Fruit fly (Drosophila melanogaster): ENCODE measurements around the gene Nubp2.

Gene Nubp2

DNA sequence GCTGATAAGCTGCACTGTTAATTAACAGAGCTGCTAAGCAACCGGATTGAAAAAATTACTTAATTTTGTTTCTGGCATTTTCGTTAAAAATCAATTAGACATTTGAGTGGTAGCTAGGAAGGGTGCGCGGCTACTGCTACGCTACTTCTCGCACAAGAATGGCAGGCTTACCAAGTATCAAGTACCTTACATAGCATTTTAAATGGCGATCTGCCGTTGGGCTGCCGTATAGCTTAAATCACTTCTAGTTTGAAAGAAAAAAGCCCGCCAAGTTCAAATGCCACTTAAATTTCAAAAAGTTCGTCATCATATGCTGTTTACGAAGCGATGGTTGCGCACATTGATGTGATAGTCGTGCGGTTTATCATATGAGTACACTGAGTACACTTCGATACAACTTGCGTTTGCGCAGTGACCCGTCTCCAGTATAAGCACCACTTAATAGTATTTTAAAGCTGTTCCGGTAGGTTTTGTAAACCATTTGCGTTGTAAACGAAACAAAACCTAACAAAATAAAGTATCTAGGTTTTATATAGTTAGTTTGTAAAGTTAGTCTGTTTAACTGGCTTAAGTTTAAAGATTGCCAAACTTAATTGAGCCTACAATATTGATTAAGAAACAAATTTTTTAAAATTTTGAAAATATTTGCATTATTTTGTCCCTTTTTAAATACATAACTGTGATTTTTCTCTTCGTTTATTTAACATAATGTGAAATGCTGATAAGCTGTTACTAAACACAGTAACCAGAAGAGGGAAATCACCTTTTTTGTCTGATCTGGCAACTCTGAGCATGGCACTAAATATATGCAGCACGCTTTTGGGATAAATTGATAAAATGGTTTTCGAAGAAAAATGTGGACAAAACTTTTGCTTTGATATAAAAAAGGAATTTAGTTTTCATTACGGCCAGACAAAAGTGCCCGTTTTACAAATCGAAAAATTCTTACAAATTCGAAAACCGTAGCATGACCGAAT, 14.9 kb downstream of the Nubp2 start (continued):
- TF ChIP-seq CG2712 (tag; optimal IDR thresholded peaks at IDR 0.05): peak; percentile 24
- TF ChIP-seq jing (GFP tag; optimal IDR thresholded peaks at IDR 0.05): no peak
- TF ChIP-seq CG1603 (tag; optimal IDR thresholded peaks at IDR 0.05): peak; percentile 45
- no peak for TF ChIP-seq sr (GFP tag; IDR thresholded peaks at IDR 0.05)
- TF ChIP-seq CG8089 (GFP tag; optimal IDR thresholded peaks at IDR 0.05): no peak
- TF ChIP-seq dmrt99B (tag; optimal IDR thresholded peaks at IDR 0.05): no peak
- TF ChIP-seq pfk (GFP tag; optimal IDR thresholded peaks at IDR 0.05): no peak
- TF ChIP-seq ro (GFP tag; IDR thresholded peaks at IDR 0.05): no peak
- no peak for TF ChIP-seq rib (GFP tag; IDR thresholded peaks at IDR 0.05)
- no peak for TF ChIP-seq cato (GFP tag; optimal IDR thresholded peaks at IDR 0.05; ENCODE audit: borderline replicate concordance)
- no peak for TF ChIP-seq schlank (tag; optimal IDR thresholded peaks at IDR 0.05)
- TF ChIP-seq Dip3 (GFP tag; optimal IDR thresholded peaks at IDR 0.05): no peak
- no peak for TF ChIP-seq zfh1 (GFP tag; IDR thresholded peaks at IDR 0.05)
- no peak for TF ChIP-seq disco-r (GFP tag; optimal IDR thresholded peaks at IDR 0.05)
- TF ChIP-seq CG6272 (GFP tag; IDR thresholded peaks at IDR 0.05): no peak
- no peak for TF ChIP-seq CG8281 (tag; optimal IDR thresholded peaks at IDR 0.05)
- TF ChIP-seq bowl (GFP tag; IDR thresholded peaks at IDR 0.05): no peak
- TF ChIP-seq CG4424 (GFP tag; optimal IDR thresholded peaks at IDR 0.05): no peak
- no peak for TF ChIP-seq CG13624 (GFP tag; optimal IDR thresholded peaks at IDR 0.05)
- TF ChIP-seq Ada2b (GFP tag; IDR thresholded peaks at IDR 0.05): no peak
- TF ChIP-seq gem (tag; optimal IDR thresholded peaks at IDR 0.05): no peak
- no peak for TF ChIP-seq amos (GFP tag; IDR thresholded peaks at IDR 0.05; ENCODE audit: partially characterized antibody)
- no peak for TF ChIP-seq Bgb (GFP tag; IDR thresholded peaks at IDR 0.05; ENCODE audit: partially characterized antibody)
- TF ChIP-seq CG3726 (GFP tag; IDR thresholded peaks at IDR 0.05): no peak
- no peak for TF ChIP-seq crol (GFP tag; IDR thresholded peaks at IDR 0.05)
- no peak for TF ChIP-seq Xrp1 (GFP tag; IDR thresholded peaks at IDR 0.05)
- no peak for TF ChIP-seq CG8290 (GFP tag; optimal IDR thresholded peaks at IDR 0.05)
- peak in 1 of 2 experiments; percentile 55 for TF ChIP-seq CG8290 (tag; optimal IDR thresholded peaks at IDR 0.05)
- TF ChIP-seq Awh (GFP tag; IDR thresholded peaks at IDR 0.05): no peak
- TF ChIP-seq bbx (GFP tag; IDR thresholded peaks at IDR 0.05; ENCODE audit: partially characterized antibody): no peak
- TF ChIP-seq CG18476 (GFP tag; optimal IDR thresholded peaks at IDR 0.05): no peak
- TF ChIP-seq CG1647 (GFP tag; optimal IDR thresholded peaks at IDR 0.05): no peak
- TF ChIP-seq D19A (tag; optimal IDR thresholded peaks at IDR 0.05): no peak
- no peak for TF ChIP-seq CG14014 (GFP tag; IDR thresholded peaks at IDR 0.05)
- no peak; the same call in 1 of the 2 replicates for TF ChIP-seq ato (GFP tag; IDR thresholded peaks at IDR 0.05; ENCODE audit: partially characterized antibody)
- no peak for TF ChIP-seq Deaf1 (tag; optimal IDR thresholded peaks at IDR 0.05)
- TF ChIP-seq CG2199 (GFP tag; IDR thresholded peaks at IDR 0.05): no peak
- no peak for TF ChIP-seq CG17361 (GFP tag; IDR thresholded peaks at IDR 0.05)
- no peak for TF ChIP-seq CoRest (tag; optimal IDR thresholded peaks at IDR 0.05)
- no peak for TF ChIP-seq H15 (GFP tag; IDR thresholded peaks at IDR 0.05)
- TF ChIP-seq peb (GFP tag; IDR thresholded peaks at IDR 0.05): no peak
- no peak for TF ChIP-seq CG30020 (tag; optimal IDR thresholded peaks at IDR 0.05)
- no peak for TF ChIP-seq CG9876 (GFP tag; optimal IDR thresholded peaks at IDR 0.05)
- TF ChIP-seq Abd-B (GFP tag; optimal IDR thresholded peaks at IDR 0.05): no peak
- TF ChIP-seq D (optimal IDR thresholded peaks at IDR 0.05): no peak
- no peak for TF ChIP-seq D (GFP tag; optimal IDR thresholded peaks at IDR 0.05)
- no peak for TF ChIP-seq trh (GFP tag; optimal IDR thresholded peaks at IDR 0.05)
- TF ChIP-seq CG16863 (GFP tag; optimal IDR thresholded peaks at IDR 0.05): no peak
- TF ChIP-seq Xbp1 (GFP tag; optimal IDR thresholded peaks at IDR 0.05): no peak

Measured in whole organism, embryonic.